Fruit fly (Drosophila melanogaster) whole organism, embryonic: ENCODE results near the gene ABCB7.
A peak's percentile ranks its signal among the peaks of the same experiment; 100 is the strongest.

Source experiments
- CG10431 ChIP-seq: fragments of 200-800 bp; sonication (Bioruptor generic); optimal IDR thresholded peaks from 3 replicates; lab custom pipeline; 2018; ENCODE audit warnings: missing biosample characterization, mild to moderate bottlenecking, missing genetic modification characterization
- CG10543 ChIP-seq: fragments of 200-800 bp; sonication (Bioruptor generic); optimal IDR thresholded peaks from 3 replicates; lab custom pipeline; 2017; ENCODE audit warnings: missing biosample characterization, mild to moderate bottlenecking, missing genetic modification characterization, moderate library complexity
- CG11723 ChIP-seq: fragments of 200-800 bp; sonication (Bioruptor generic); optimal IDR thresholded peaks from 2 replicates; lab custom pipeline; 2017; ENCODE audit warnings: missing biosample characterization, mild to moderate bottlenecking, missing genetic modification characterization
- CG12769 ChIP-seq: fragments of 200-800 bp; sonication (Bioruptor generic); optimal IDR thresholded peaks from 2 replicates; lab custom pipeline; 2019; ENCODE audit warnings: missing biosample characterization, mild to moderate bottlenecking, missing genetic modification characterization, moderate library complexity
- CG14014 ChIP-seq: fragments of 200-800 bp; sonication (Bioruptor generic); IDR thresholded peaks from 2 replicates; pipeline ENCODE4 v1.3.6; 2022; ENCODE audit warnings: missing biosample characterization, missing genetic modification characterization
- CG14050 ChIP-seq: fragments of 200-800 bp; sonication (Bioruptor generic); IDR thresholded peaks from 3 replicates; pipeline ENCODE4 v1.3.6; 2022; ENCODE audit warnings: missing biosample characterization, missing genetic modification characterization
- CG14441 ChIP-seq: fragments of 200-800 bp; sonication (Bioruptor generic); IDR thresholded peaks from 2 replicates; pipeline ENCODE4 v1.3.6; 2022; ENCODE audit warnings: missing biosample characterization, missing genetic modification characterization
- CG14860 ChIP-seq: fragments of 200-800 bp; sonication (Bioruptor generic); IDR thresholded peaks from 3 replicates; pipeline ENCODE4 v1.3.6; 2022; ENCODE audit warnings: missing biosample characterization, missing genetic modification characterization; ENCODE audit not compliant: partially characterized antibody
- CG17912 ChIP-seq: fragments of 200-800 bp; sonication (Bioruptor generic); optimal IDR thresholded peaks from 2 replicates; lab custom pipeline; 2018; ENCODE audit warnings: missing biosample characterization, mild to moderate bottlenecking, missing genetic modification characterization
- CG2116 ChIP-seq: fragments of 200-800 bp; sonication (Bioruptor generic); optimal IDR thresholded peaks from 3 replicates; lab custom pipeline; 2018; ENCODE audit warnings: missing biosample characterization, mild to moderate bottlenecking, missing genetic modification characterization
- CG2120 ChIP-seq: fragments of 200-800 bp; sonication (Bioruptor generic); optimal IDR thresholded peaks from 3 replicates; lab custom pipeline; 2016; ENCODE audit warnings: missing biosample characterization, missing genetic modification characterization
- CG31388 ChIP-seq: fragments of 200-800 bp; sonication (Bioruptor generic); optimal IDR thresholded peaks from 2 replicates; lab custom pipeline; 2016; ENCODE audit warnings: missing biosample characterization, missing genetic modification characterization
- CG32532 ChIP-seq: fragments of 200-800 bp; sonication (Bioruptor generic); IDR thresholded peaks from 2 replicates; pipeline ENCODE4 v1.3.6; 2022; ENCODE audit warnings: missing biosample characterization, missing genetic modification characterization
- CG32772 ChIP-seq: fragments of 200-800 bp; sonication (Bioruptor generic); IDR thresholded peaks from 2 replicates; pipeline ENCODE4 v1.3.6; 2022; ENCODE audit warnings: missing biosample characterization, missing genetic modification characterization
- CG42726 ChIP-seq: fragments of 200-800 bp; sonication (Bioruptor generic); IDR thresholded peaks from 2 replicates; pipeline ENCODE4 v1.3.6; 2022; ENCODE audit warnings: missing biosample characterization, missing genetic modification characterization; ENCODE audit not compliant: partially characterized antibody
- CG4424 ChIP-seq: fragments of 200-800 bp; sonication (Bioruptor generic); optimal IDR thresholded peaks from 3 replicates; lab custom pipeline; 2016; ENCODE audit warnings: missing biosample characterization, missing genetic modification characterization
- CG5245 ChIP-seq: fragments of 200-800 bp; sonication (Bioruptor generic); optimal IDR thresholded peaks from 3 replicates; lab custom pipeline; 2016; ENCODE audit warnings: missing biosample characterization, missing genetic modification characterization
- CG7357 ChIP-seq: fragments of 200-800 bp; sonication (Bioruptor generic); IDR thresholded peaks from 3 replicates; pipeline ENCODE4 v1.3.6; 2022; ENCODE audit warnings: missing biosample characterization, missing genetic modification characterization
- CG7786 ChIP-seq: fragments of 200-800 bp; sonication (Bioruptor generic); optimal IDR thresholded peaks from 2 replicates; lab custom pipeline; 2016; ENCODE audit warnings: missing biosample characterization, missing genetic modification characterization
- CG8765 ChIP-seq: fragments of 200-800 bp; sonication (Bioruptor generic); IDR thresholded peaks from 2 replicates; pipeline ENCODE4 v1.3.6; 2022; ENCODE audit warnings: missing biosample characterization, missing genetic modification characterization
- CHES-1-like ChIP-seq: fragments of 200-800 bp; sonication (Bioruptor generic); optimal IDR thresholded peaks from 2 replicates; lab custom pipeline; 2016; ENCODE audit warnings: missing biosample characterization, missing genetic modification characterization
- Deaf1 ChIP-seq: fragments of 200-800 bp; optimal IDR thresholded peaks from 3 replicates; lab custom pipeline; 2019; ENCODE audit warnings: missing biosample characterization, mild to moderate bottlenecking, missing genetic modification characterization, moderate library complexity
- Lhr ChIP-seq: fragments of 200-800 bp; sonication (Bioruptor generic); optimal IDR thresholded peaks from 3 replicates; lab custom pipeline; 2017; ENCODE audit warnings: mild to moderate bottlenecking, missing biosample characterization, missing genetic modification reagents, missing genetic modification characterization
- MTF-1 ChIP-seq: fragments of 200-800 bp; sonication (Bioruptor generic); optimal IDR thresholded peaks from 2 replicates; lab custom pipeline; 2018; ENCODE audit warnings: missing biosample characterization, mild to moderate bottlenecking, missing genetic modification characterization, borderline replicate concordance
- Neu2 ChIP-seq: fragments of 200-800 bp; sonication (Bioruptor generic); optimal IDR thresholded peaks from 3 replicates; lab custom pipeline; 2016; ENCODE audit warnings: missing biosample characterization, missing genetic modification characterization, borderline replicate concordance
- PHDP ChIP-seq: fragments of 200-800 bp; sonication (Bioruptor generic); optimal IDR thresholded peaks from 3 replicates; lab custom pipeline; 2018; ENCODE audit warnings: missing biosample characterization, mild to moderate bottlenecking, missing genetic modification characterization, moderate library complexity
- Rx ChIP-seq: fragments of 200-800 bp; sonication (Bioruptor generic); IDR thresholded peaks from 2 replicates; pipeline ENCODE4 v1.3.6; 2022; ENCODE audit warnings: missing biosample characterization, missing genetic modification characterization
- al ChIP-seq: fragments of 200-800 bp; sonication (Bioruptor generic); IDR thresholded peaks from 2 replicates; pipeline ENCODE4 v1.3.6; 2022; ENCODE audit warnings: missing biosample characterization, missing genetic modification characterization
- aop ChIP-seq: fragments of 200-800 bp; sonication (Bioruptor generic); IDR thresholded peaks from 2 replicates; pipeline ENCODE4 v1.3.6; 2022; ENCODE audit warnings: missing biosample characterization, missing genetic modification characterization
- bowl ChIP-seq: fragments of 200-800 bp; sonication (Bioruptor generic); IDR thresholded peaks from 2 replicates; pipeline ENCODE4 v1.3.6; 2022; ENCODE audit warnings: missing biosample characterization, missing genetic modification characterization
- cg ChIP-seq: fragments of 200-800 bp; sonication (Bioruptor generic); optimal IDR thresholded peaks from 3 replicates; lab custom pipeline; 2019; ENCODE audit warnings: missing biosample characterization, mild to moderate bottlenecking, missing genetic modification characterization, moderate library complexity
- dan ChIP-seq: fragments of 200-800 bp; sonication (Bioruptor generic); IDR thresholded peaks from 2 replicates; pipeline ENCODE4 v1.3.6; 2022; ENCODE audit warnings: missing biosample characterization, missing genetic modification characterization
- ewg ChIP-seq: fragments of 200-800 bp; sonication (Bioruptor generic); optimal IDR thresholded peaks from 3 replicates; lab custom pipeline; 2017; ENCODE audit warnings: mild to moderate bottlenecking, missing biosample characterization, missing genetic modification reagents, missing genetic modification characterization
- fd64A ChIP-seq: fragments of 200-800 bp; sonication (Bioruptor generic); optimal IDR thresholded peaks from 3 replicates; lab custom pipeline; 2018; ENCODE audit warnings: missing biosample characterization, mild to moderate bottlenecking, missing genetic modification characterization
- gem ChIP-seq: fragments of 200-800 bp; sonication (Bioruptor generic); optimal IDR thresholded peaks from 2 replicates; lab custom pipeline; 2019; ENCODE audit warnings: missing biosample characterization, mild to moderate bottlenecking, missing genetic modification characterization, moderate library complexity
- gro ChIP-seq: fragments of 200-800 bp; sonication (Bioruptor generic); optimal IDR thresholded peaks from 2 replicates; lab custom pipeline; 2016; ENCODE audit warnings: missing biosample characterization, missing genetic modification characterization
- gsb ChIP-seq: fragments of 200-800 bp; sonication (Bioruptor generic); IDR thresholded peaks from 2 replicates; pipeline ENCODE4 v1.3.6; 2022; ENCODE audit warnings: missing biosample characterization, missing genetic modification characterization
- gsb-n ChIP-seq: fragments of 200-800 bp; sonication (Bioruptor generic); optimal IDR thresholded peaks from 3 replicates; lab custom pipeline; 2018; ENCODE audit warnings: missing biosample characterization, mild to moderate bottlenecking, missing genetic modification characterization
- lbe ChIP-seq: fragments of 200-800 bp; sonication (Bioruptor generic); optimal IDR thresholded peaks from 2 replicates; lab custom pipeline; 2016; ENCODE audit warnings: missing biosample characterization, mild to moderate bottlenecking, missing genetic modification characterization
- lilli ChIP-seq: fragments of 200-800 bp; sonication (Bioruptor generic); optimal IDR thresholded peaks from 3 replicates; lab custom pipeline; 2016; ENCODE audit warnings: missing biosample characterization, missing genetic modification characterization
- lmd ChIP-seq: fragments of 200-800 bp; sonication (Bioruptor generic); IDR thresholded peaks from 2 replicates; pipeline ENCODE4 v1.3.6; 2022; ENCODE audit warnings: missing biosample characterization, missing genetic modification characterization
- luna ChIP-seq: fragments of 200-800 bp; sonication (Bioruptor generic); optimal IDR thresholded peaks from 2 replicates; lab custom pipeline; 2016; ENCODE audit warnings: missing biosample characterization, missing genetic modification characterization
- nom ChIP-seq: fragments of 200-800 bp; sonication (Bioruptor generic); optimal IDR thresholded peaks from 2 replicates; lab custom pipeline; 2017; ENCODE audit warnings: missing biosample characterization, missing genetic modification characterization, mild to moderate bottlenecking, moderate library complexity, missing genetic modification reagents
- sc ChIP-seq, 3 experiments: fragments of >200 bp in 2 of 3; fragments of 200-800 bp in 1 of 3; sonication (Bioruptor generic) in 1 of 3; optimal IDR thresholded peaks; 2 replicates in 2 of 3; 3 replicates in 1 of 3; lab custom pipeline; 2017; ENCODE audit warnings: mild to moderate bottlenecking in 1 of 3, missing biosample characterization in 1 of 3, missing genetic modification characterization in 1 of 3, missing genetic modification reagents in 1 of 3
- sens ChIP-seq: fragments of 200-800 bp; sonication (Bioruptor generic); peaks from one replicate; lab custom pipeline; 2016; ENCODE audit warnings: missing biosample characterization, missing genetic modification characterization
- ssp ChIP-seq: fragments of 200-800 bp; sonication (Bioruptor generic); IDR thresholded peaks from 2 replicates; pipeline ENCODE4 v1.3.6; 2022; ENCODE audit warnings: missing biosample characterization, missing genetic modification characterization
- tna ChIP-seq: fragments of 200-800 bp; sonication (Bioruptor generic); IDR thresholded peaks from 2 replicates; pipeline ENCODE4 v1.3.6; 2022; ENCODE audit warnings: missing biosample characterization, missing genetic modification characterization; ENCODE audit not compliant: partially characterized antibody
- zfh2 ChIP-seq: fragments of 200-800 bp; sonication (Bioruptor generic); optimal IDR thresholded peaks from 2 replicates; lab custom pipeline; 2016; ENCODE audit warnings: missing biosample characterization, missing genetic modification characterization

ABCB7 gene

DNA sequence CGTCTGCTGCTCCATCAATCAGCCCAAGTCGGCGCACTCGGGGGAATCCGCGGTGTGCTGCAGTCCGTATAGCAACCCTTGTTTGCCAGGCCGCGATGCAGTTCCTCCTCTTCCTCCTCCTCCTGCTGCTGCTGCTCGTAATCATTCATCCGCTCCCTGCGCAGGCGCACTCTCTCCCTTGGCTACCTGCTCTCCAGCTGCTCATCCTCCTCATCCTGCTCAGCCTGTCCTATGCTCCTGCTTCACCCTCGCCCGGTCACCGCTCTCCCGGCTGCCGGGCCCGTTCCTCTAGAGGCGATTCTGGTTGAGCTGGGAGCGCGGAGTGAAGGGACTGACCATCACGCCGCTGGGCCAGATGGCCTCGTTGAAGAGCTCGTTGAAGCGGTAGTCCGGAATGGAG lies 8.7 kb downstream of the ABCB7 start (continued):
- TF ChIP-seq CG14441 (GFP tag; lab: Robert Waterston, UW) (no peak), zfh2 (GFP tag; lab: Kevin White, UChicago) (no peak), Deaf1 (tag; lab: Kevin White, UChicago) (peak; percentile 31)
- TF ChIP-seq, all 482 proteins: peak for 6

DNA sequence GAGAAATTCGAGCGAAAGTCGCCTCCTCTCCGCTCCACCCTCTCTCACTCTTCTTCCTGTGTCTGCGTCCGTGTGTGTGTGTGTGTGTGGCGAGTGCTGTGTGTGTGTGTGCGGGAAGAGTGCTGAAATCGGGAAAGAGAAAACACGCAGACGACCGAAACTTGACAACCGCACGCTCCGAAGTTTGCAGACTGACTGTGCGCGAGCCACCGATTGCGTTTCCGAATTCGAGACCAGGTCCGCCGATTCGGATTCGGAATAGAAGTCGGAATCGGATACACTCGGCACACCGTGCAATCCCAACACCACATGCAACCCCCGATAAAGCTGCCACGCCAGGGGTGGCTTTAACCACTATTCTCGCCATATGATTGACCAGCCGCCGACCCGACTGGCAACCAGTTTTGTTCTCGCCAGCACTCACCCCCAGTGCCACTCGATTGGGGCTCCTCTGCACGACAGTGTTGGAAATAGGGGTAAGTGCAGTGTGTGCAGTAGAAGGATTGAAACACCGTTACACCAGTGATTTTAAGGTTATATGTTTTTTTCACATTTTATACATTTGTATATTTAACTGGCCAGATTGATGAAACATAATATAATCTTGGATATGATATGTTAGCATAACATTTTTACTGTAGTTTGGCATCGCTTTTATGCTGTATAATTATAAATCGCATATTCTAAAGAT lies 10.1 kb downstream of the ABCB7 start, which contains the start of gene CG13928:
TSS of gene CG13928 (minus strand) at position 202 of the 691 bp plus-strand sequence.
- TF ChIP-seq CG17912 (GFP tag; lab: Kevin White, UChicago) (no peak), CHES-1-like (GFP tag; lab: Kevin White, UChicago) (no peak), CG31388 (GFP tag; lab: Kevin White, UChicago) (no peak), CG12769 (tag; lab: Kevin White, UChicago) (no peak), fd64A (no peak), CG14860 (GFP tag; lab: Robert Waterston, UW) (no peak), tna (no peak), lbe (GFP tag; lab: Kevin White, UChicago) (no peak), CG2120 (GFP tag; lab: Kevin White, UChicago) (peak; percentile 10), sens (GFP tag; lab: Kevin White, UChicago) (peak; percentile 58), CG14014 (GFP tag; lab: Robert Waterston, UW) (no peak), PHDP (tag; lab: Kevin White, UChicago) (no peak), aop (GFP tag; lab: Robert Waterston, UW) (no peak), CG42726 (GFP tag; lab: Robert Waterston, UW) (no peak), lilli (GFP tag; lab: Kevin White, UChicago) (no peak), gsb-n (tag; lab: Kevin White, UChicago) (no peak), Lhr (GFP tag; lab: Kevin White, UChicago) (no peak), CG2116 (GFP tag; lab: Kevin White, UChicago) (no peak), CG7786 (no peak), cg (GFP tag; lab: Kevin White, UChicago) (peak; percentile 77), nom (GFP tag; lab: Kevin White, UChicago) (peak; percentile 23), CG14441 (GFP tag; lab: Robert Waterston, UW) (no peak), bowl (GFP tag; lab: Robert Waterston, UW) (no peak), CG32532 (GFP tag; lab: Robert Waterston, UW) (no peak), CG4424 (no peak), CG32772 (GFP tag; lab: Robert Waterston, UW) (no peak), CG14050 (GFP tag; lab: Robert Waterston, UW) (no peak), CG7357 (GFP tag; lab: Robert Waterston, UW) (no peak), MTF-1 (GFP tag; lab: Kevin White, UChicago) (no peak), ssp (no peak), gro (GFP tag; lab: Kevin White, UChicago) (no peak), Rx (GFP tag; lab: Robert Waterston, UW) (no peak), Neu2 (GFP tag; lab: Kevin White, UChicago) (no peak), dan (GFP tag; lab: Robert Waterston, UW) (no peak), CG10543 (GFP tag; lab: Kevin White, UChicago) (peak; percentile 19), luna (GFP tag; lab: Kevin White, UChicago) (no peak), gsb (GFP tag; lab: Robert Waterston, UW) (no peak), CG11723 (GFP tag; lab: Kevin White, UChicago) (no peak), CG5245 (GFP tag; lab: Kevin White, UChicago) (no peak), ewg (GFP tag; lab: Kevin White, UChicago) (peak; percentile 89), sc (optimal IDR thresholded peaks at IDR 0.05; lab: Kevin White, UChicago) (no peak), sc (GFP tag; optimal IDR thresholded peaks at IDR 0.05; lab: Kevin White, UChicago) (no peak), CG8765 (GFP tag; lab: Robert Waterston, UW) (no peak), lmd (no peak), al (GFP tag; lab: Robert Waterston, UW) (no peak), CG10431 (no peak), gem (tag; lab: Kevin White, UChicago) (no peak)
